Worm (Caenorhabditis elegans) whole organism, young adult: Measurements from ENCODE around the gene vha-6.

Experiments
- B0035.1 ChIP-seq: sonication (generic microtip); optimal IDR thresholded peaks from 2 replicates; lab custom pipeline; 2016; ENCODE audit warnings: missing genetic modification characterization, mild to moderate bottlenecking, missing compliant biosample characterization, missing genotype, missing genetic modification reagents
- C06A6.2 ChIP-seq: fragments of 200-800 bp; sonication (Bioruptor generic); conservative IDR thresholded peaks from 2 replicates; pipeline ENCODE4 v1.3.6; 2022; ENCODE audit warnings: missing genetic modification characterization, missing compliant biosample characterization
- C17E4.6 ChIP-seq: fragments of 200-800 bp; sonication (Bioruptor generic); IDR thresholded peaks from 2 replicates; pipeline ENCODE4 v1.3.6; 2022; ENCODE audit warnings: missing genetic modification reagents, missing genetic modification characterization, missing compliant biosample characterization
- F10E7.11 ChIP-seq: sonication (generic microtip); optimal IDR thresholded peaks from 2 replicates; lab custom pipeline; 2017; ENCODE audit warnings: mild to moderate bottlenecking, missing genetic modification characterization, moderate library complexity, missing compliant biosample characterization
- F22D6.2 ChIP-seq: sonication (generic microtip); optimal IDR thresholded peaks from 2 replicates; lab custom pipeline; 2016; ENCODE audit warnings: mild to moderate bottlenecking, missing genetic modification characterization, missing compliant biosample characterization
- F23B12.7 ChIP-seq: sonication (generic microtip); optimal IDR thresholded peaks from 2 replicates; lab custom pipeline; 2017; ENCODE audit warnings: missing genetic modification characterization, mild to moderate bottlenecking, missing compliant biosample characterization, antibody characterized with exemption, moderate library complexity; ENCODE audit not compliant: insufficient read depth
- F33H1.4 ChIP-seq: fragments of 200-800 bp; sonication (Bioruptor generic); IDR thresholded peaks from 2 replicates; pipeline ENCODE4 v1.3.6; 2022; ENCODE audit warnings: missing genetic modification reagents, missing genetic modification characterization, missing compliant biosample characterization
- F39B2.1 ChIP-seq: fragments of 200-800 bp; sonication (Bioruptor generic); IDR thresholded peaks from 2 replicates; pipeline ENCODE4 v1.3.6; 2022; ENCODE audit warnings: missing genetic modification reagents, missing genetic modification characterization, missing compliant biosample characterization
- F49E8.2 ChIP-seq: sonication (generic microtip); optimal IDR thresholded peaks from 3 replicates; lab custom pipeline; 2017; ENCODE audit warnings: missing genetic modification characterization, mild to moderate bottlenecking, missing compliant biosample characterization, antibody characterized with exemption, moderate library complexity; ENCODE audit not compliant: insufficient read depth
- K11D2.4 ChIP-seq: fragments of 200-800 bp; sonication (Bioruptor generic); IDR thresholded peaks from 2 replicates; pipeline ENCODE4 v1.3.6; 2022; ENCODE audit warnings: missing genetic modification reagents, missing genetic modification characterization, missing compliant biosample characterization
- K12H6.12 ChIP-seq: fragments of 200-800 bp; sonication (Bioruptor generic); optimal IDR thresholded peaks from 2 replicates; lab custom pipeline; 2018; ENCODE audit warnings: mild to moderate bottlenecking, missing genetic modification characterization, missing compliant biosample characterization
- Y95B8A.8 ChIP-seq: fragments of 200-800 bp; sonication (Bioruptor generic); IDR thresholded peaks from 2 replicates; pipeline ENCODE4 v1.3.6; 2022; ENCODE audit warnings: missing genetic modification reagents, missing genetic modification characterization, missing compliant biosample characterization
- ama-1 ChIP-seq, 3 experiments: fragments of 150-350 bp in 1 of 3; sonication (generic microtip) in 2 of 3; optimal IDR thresholded peaks; 2 replicates each; lab custom pipeline; 2014 to 2018; ENCODE audit warnings: missing biosample characterization in 2 of 3, missing genetic modification characterization in 2 of 3, missing genetic modification reagents in 2 of 3
- aptf-3 ChIP-seq: fragments of 200-800 bp; sonication (Bioruptor generic); IDR thresholded peaks from 2 replicates; pipeline ENCODE4 v1.3.6; 2022; ENCODE audit warnings: missing genetic modification characterization, missing compliant biosample characterization
- atf-7 ChIP-seq: sonication (generic microtip); optimal IDR thresholded peaks from 2 replicates; lab custom pipeline; 2017; ENCODE audit warnings: mild to moderate bottlenecking, missing genetic modification characterization, missing compliant biosample characterization
- attf-3 ChIP-seq: fragments of 200-800 bp; sonication (Bioruptor generic); conservative IDR thresholded peaks from 2 replicates; pipeline ENCODE4 v1.3.6; 2022; ENCODE audit warnings: missing genetic modification reagents, missing genetic modification characterization, missing compliant biosample characterization
- attf-5 ChIP-seq: fragments of 200-800 bp; sonication (Bioruptor generic); optimal IDR thresholded peaks from 2 replicates; lab custom pipeline; 2018; ENCODE audit warnings: mild to moderate bottlenecking, missing genetic modification characterization, missing compliant biosample characterization
- cebp-1 ChIP-seq, 2 experiments: fragments of 200-800 bp in 1 of 2; sonication (Bioruptor generic) in 1 of 2; sonication (generic microtip) in 1 of 2; IDR thresholded peaks in 1 of 2; optimal IDR thresholded peaks in 1 of 2; 2 replicates each; pipeline versions ENCODE4 v1.3.6 to Lab custom; 2017 to 2022; ENCODE audit warnings: missing compliant biosample characterization in 2 of 2, missing genetic modification characterization in 2 of 2, mild to moderate bottlenecking in 1 of 2, missing genetic modification reagents in 1 of 2, moderate library complexity in 1 of 2
- cebp-2 ChIP-seq: fragments of 200-800 bp; sonication (Bioruptor generic); IDR thresholded peaks from 2 replicates; pipeline ENCODE4 v1.3.6; 2022; ENCODE audit warnings: missing genetic modification characterization, missing compliant biosample characterization
- die-1 ChIP-seq: sonication (generic microtip); optimal IDR thresholded peaks from 2 replicates; lab custom pipeline; 2016; ENCODE audit warnings: missing genotype, mild to moderate bottlenecking, missing genetic modification characterization, missing compliant biosample characterization
- dox-1 ChIP-seq: fragments of 200-800 bp; sonication (Bioruptor generic); IDR thresholded peaks from 2 replicates; pipeline ENCODE4 v1.3.6; 2022; ENCODE audit warnings: missing genetic modification reagents, missing genetic modification characterization, missing compliant biosample characterization
- egl-18 ChIP-seq: fragments of 200-800 bp; sonication (Bioruptor generic); IDR thresholded peaks from 2 replicates; pipeline ENCODE4 v1.3.6; 2022; ENCODE audit warnings: missing genetic modification reagents, missing genetic modification characterization, missing compliant biosample characterization
- egrh-3 ChIP-seq: fragments of 200-800 bp; sonication (Bioruptor generic); IDR thresholded peaks from 2 replicates; pipeline ENCODE4 v1.3.6; 2022; ENCODE audit warnings: missing genetic modification reagents, missing genetic modification characterization, missing compliant biosample characterization
- ets-4 ChIP-seq: fragments of 200-800 bp; sonication (Bioruptor generic); optimal IDR thresholded peaks from 2 replicates; lab custom pipeline; 2018; ENCODE audit warnings: mild to moderate bottlenecking, missing genetic modification characterization, missing compliant biosample characterization
- fkh-3 ChIP-seq: sonication (generic microtip); optimal IDR thresholded peaks from 2 replicates; lab custom pipeline; 2016; ENCODE audit warnings: mild to moderate bottlenecking, missing genetic modification characterization, missing compliant biosample characterization
- gei-17 ChIP-seq: fragments of 200-800 bp; sonication (Bioruptor generic); optimal IDR thresholded peaks from 2 replicates; lab custom pipeline; 2018; ENCODE audit warnings: mild to moderate bottlenecking, missing genetic modification characterization, missing compliant biosample characterization
- hsf-1 ChIP-seq: fragments of 200-800 bp; sonication (Bioruptor generic); IDR thresholded peaks from 2 replicates; pipeline ENCODE4 v1.3.6; 2022; ENCODE audit warnings: missing genetic modification reagents, missing genetic modification characterization, missing compliant biosample characterization
- let-607 ChIP-seq, 2 experiments: fragments of 200-800 bp in 1 of 2; sonication (Bioruptor generic) in 1 of 2; sonication (generic microtip) in 1 of 2; optimal IDR thresholded peaks; 2 replicates each; lab custom pipeline; 2016 to 2018; ENCODE audit warnings: mild to moderate bottlenecking in 2 of 2, missing compliant biosample characterization in 2 of 2, missing genetic modification characterization in 2 of 2, moderate library complexity in 2 of 2, missing genotype in 1 of 2
- lir-1 ChIP-seq: fragments of 200-800 bp; sonication (Bioruptor generic); conservative IDR thresholded peaks from 2 replicates; pipeline ENCODE4 v1.3.6; 2022; ENCODE audit warnings: missing genetic modification reagents, missing genetic modification characterization, missing compliant biosample characterization
- lsl-1 ChIP-seq: fragments of 200-800 bp; sonication (Bioruptor generic); optimal IDR thresholded peaks from 2 replicates; lab custom pipeline; 2018; ENCODE audit warnings: mild to moderate bottlenecking, missing genetic modification characterization, moderate library complexity, missing compliant biosample characterization
- madf-10 ChIP-seq: sonication (generic microtip); optimal IDR thresholded peaks from 2 replicates; lab custom pipeline; 2016; ENCODE audit warnings: mild to moderate bottlenecking, missing genetic modification characterization, missing compliant biosample characterization
- madf-6 ChIP-seq: fragments of 200-800 bp; sonication (Bioruptor generic); IDR thresholded peaks from 2 replicates; pipeline ENCODE4 v1.3.6; 2022; ENCODE audit warnings: missing genetic modification reagents, missing genetic modification characterization, missing compliant biosample characterization
- madf-8 ChIP-seq: fragments of 200-800 bp; sonication (Bioruptor generic); conservative IDR thresholded peaks from 2 replicates; pipeline ENCODE4 v1.3.6; 2022; ENCODE audit warnings: missing genetic modification reagents, missing genetic modification characterization, missing compliant biosample characterization
- nfyb-1 ChIP-seq: fragments of 200-800 bp; sonication (Bioruptor generic); IDR thresholded peaks from 2 replicates; pipeline ENCODE4 v1.3.6; 2022; ENCODE audit warnings: missing genetic modification reagents, missing genetic modification characterization, missing compliant biosample characterization
- nhr-27 ChIP-seq: fragments of 200-800 bp; sonication (Bioruptor generic); optimal IDR thresholded peaks from 2 replicates; lab custom pipeline; 2018; ENCODE audit warnings: mild to moderate bottlenecking, missing genetic modification characterization, moderate library complexity, missing compliant biosample characterization
- nhr-80 ChIP-seq: sonication (generic microtip); optimal IDR thresholded peaks from 2 replicates; lab custom pipeline; 2016; ENCODE audit warnings: missing genetic modification characterization, missing compliant biosample characterization
- rec-8 ChIP-seq, 2 experiments: sonication (generic microtip); optimal IDR thresholded peaks; 2 replicates each; lab custom pipeline; 2016; ENCODE audit warnings: mild to moderate bottlenecking in 2 of 2, missing genetic modification characterization in 2 of 2, missing genetic modification reagents in 2 of 2, missing genotype in 2 of 2, missing biosample characterization in 1 of 2, missing compliant biosample characterization in 1 of 2, moderate library complexity in 1 of 2
- repo-1 ChIP-seq: sonication (generic microtip); optimal IDR thresholded peaks from 2 replicates; lab custom pipeline; 2017; ENCODE audit warnings: mild to moderate bottlenecking, missing genetic modification characterization, missing compliant biosample characterization
- snpc-1.3 ChIP-seq: sonication (generic microtip); optimal IDR thresholded peaks from 2 replicates; lab custom pipeline; 2017; ENCODE audit warnings: missing genetic modification characterization, mild to moderate bottlenecking, missing compliant biosample characterization, antibody characterized with exemption, moderate library complexity, missing genotype, missing genetic modification reagents; ENCODE audit not compliant: insufficient read depth
- tlf-1 ChIP-seq: fragments of 200-800 bp; sonication (Bioruptor generic); optimal IDR thresholded peaks from 2 replicates; lab custom pipeline; 2018; ENCODE audit warnings: mild to moderate bottlenecking, missing genetic modification characterization, missing compliant biosample characterization
- unc-130 ChIP-seq: sonication (generic microtip); optimal IDR thresholded peaks from 2 replicates; lab custom pipeline; 2016; ENCODE audit warnings: missing genetic modification reagents, missing genetic modification characterization, missing compliant biosample characterization
- unc-62 ChIP-seq: fragments of 150-350 bp; optimal IDR thresholded peaks from 2 replicates; lab custom pipeline; 2014; ENCODE audit warnings: missing biosample characterization, missing genetic modification reagents, missing genetic modification characterization
- xnd-1 ChIP-seq: sonication (generic microtip); optimal IDR thresholded peaks from 2 replicates; lab custom pipeline; 2016; ENCODE audit warnings: missing genotype, missing genetic modification reagents, missing genetic modification characterization, missing compliant biosample characterization
- ztf-18 ChIP-seq: sonication (generic microtip); optimal IDR thresholded peaks from 2 replicates; lab custom pipeline; 2016; ENCODE audit warnings: missing genotype, mild to moderate bottlenecking, missing genetic modification characterization, missing compliant biosample characterization
- ztf-26 ChIP-seq: sonication (generic microtip); optimal IDR thresholded peaks from 2 replicates; lab custom pipeline; 2017; ENCODE audit warnings: missing genetic modification characterization, missing compliant biosample characterization
- ztf-3 ChIP-seq: fragments of 200-800 bp; sonication (Bioruptor generic); optimal IDR thresholded peaks from 2 replicates; lab custom pipeline; 2018; ENCODE audit warnings: mild to moderate bottlenecking, missing genetic modification characterization, missing compliant biosample characterization

Gene vha-6

ce11 chrII:11473525-11474181 lies 35.4 kb upstream of the vha-6 start, which contains the start of the genes metl-1 and W02B12.11 (continued):
- TF ChIP-seq cebp-2 (GFP tag; lab: Robert Waterston, UW) (no peak), F39B2.1 (GFP tag; lab: Robert Waterston, UW) (no peak), lir-1 (GFP tag; lab: Robert Waterston, UW) (0 out of 2 replicates have a peak, but pooled peaks have one; percentile 30), gei-17 (GFP tag; lab: Kevin White, UChicago) (peak; percentile 64), F22D6.2 (tag; lab: Kevin White, UChicago) (peak; percentile 43), egl-18 (GFP tag; lab: Robert Waterston, UW) (0 out of 2 replicates have a peak, but pooled peaks have one; percentile 38), F23B12.7 (peak; percentile 25), C17E4.6 (GFP tag; lab: Robert Waterston, UW) (peak; percentile 67; the same call in 1 of the 2 replicates), lsl-1 (GFP tag; lab: Kevin White, UChicago) (peak; percentile 75), aptf-3 (GFP tag; lab: Robert Waterston, UW) (no peak), ztf-26 (tag; lab: Kevin White, UChicago) (peak; percentile 44), attf-5 (GFP tag; lab: Kevin White, UChicago) (peak; percentile 78), tlf-1 (GFP tag; lab: Kevin White, UChicago) (peak; percentile 74), ama-1 (optimal IDR thresholded peaks at IDR 0.05; lab: Kevin White, UChicago) (no peak), ama-1 (GFP tag; optimal IDR thresholded peaks at IDR 0.05; lab: Kevin White, UChicago) (no peak), rec-8 (tag; optimal IDR thresholded peaks at IDR 0.05; lab: Kevin White, UChicago) (peak in 1 of 2 experiments; percentile 28), C06A6.2 (GFP tag; lab: Robert Waterston, UW) (peak; percentile 69), let-607 (tag; optimal IDR thresholded peaks at IDR 0.05; lab: Kevin White, UChicago) (peak in 1 of 2 experiments; percentile 57), unc-130 (GFP tag; lab: Kevin White, UChicago) (peak; percentile 8), nhr-27 (tag; lab: Kevin White, UChicago) (no peak), ztf-18 (tag; lab: Kevin White, UChicago) (peak; percentile 99), K12H6.12 (tag; lab: Kevin White, UChicago) (peak; percentile 23), madf-6 (GFP tag; lab: Robert Waterston, UW) (peak; percentile 91), F10E7.11 (no peak), F49E8.2 (peak; percentile 12), F33H1.4 (peak; percentile 75), madf-10 (peak; percentile 50), egrh-3 (GFP tag; lab: Robert Waterston, UW) (no peak), cebp-1 (GFP tag; IDR thresholded peaks at IDR 0.05; lab: Robert Waterston, UW) (0 out of 2 replicates have a peak, but pooled peaks have one; percentile 13), cebp-1 (tag; optimal IDR thresholded peaks at IDR 0.05; lab: Kevin White, UChicago) (peak; percentile 82), atf-7 (peak; percentile 53), K11D2.4 (GFP tag; lab: Robert Waterston, UW) (peak; percentile 83), repo-1 (tag; lab: Kevin White, UChicago) (peak; percentile 70), ztf-3 (GFP tag; lab: Kevin White, UChicago) (no peak), die-1 (peak; percentile 33), snpc-1.3 (no peak), B0035.1 (tag; lab: Kevin White, UChicago) (peak; percentile 9), Y95B8A.8 (GFP tag; lab: Robert Waterston, UW) (no peak), dox-1 (GFP tag; lab: Robert Waterston, UW) (peak; percentile 89), hsf-1 (GFP tag; lab: Robert Waterston, UW) (peak; percentile 79), xnd-1 (tag; lab: Kevin White, UChicago) (peak; percentile 61), fkh-3 (tag; lab: Kevin White, UChicago) (no peak), nfyb-1 (GFP tag; lab: Robert Waterston, UW) (peak; percentile 87), unc-62 (GFP tag; lab: Kevin White, UChicago) (no peak), madf-8 (GFP tag; lab: Robert Waterston, UW) (peak; percentile 67), ets-4 (no peak), nhr-80 (peak; percentile 55), attf-3 (peak; percentile 69)
